Worm (Caenorhabditis elegans): ENCODE measurements around the gene srt-6.

srt-6 gene

DNA sequence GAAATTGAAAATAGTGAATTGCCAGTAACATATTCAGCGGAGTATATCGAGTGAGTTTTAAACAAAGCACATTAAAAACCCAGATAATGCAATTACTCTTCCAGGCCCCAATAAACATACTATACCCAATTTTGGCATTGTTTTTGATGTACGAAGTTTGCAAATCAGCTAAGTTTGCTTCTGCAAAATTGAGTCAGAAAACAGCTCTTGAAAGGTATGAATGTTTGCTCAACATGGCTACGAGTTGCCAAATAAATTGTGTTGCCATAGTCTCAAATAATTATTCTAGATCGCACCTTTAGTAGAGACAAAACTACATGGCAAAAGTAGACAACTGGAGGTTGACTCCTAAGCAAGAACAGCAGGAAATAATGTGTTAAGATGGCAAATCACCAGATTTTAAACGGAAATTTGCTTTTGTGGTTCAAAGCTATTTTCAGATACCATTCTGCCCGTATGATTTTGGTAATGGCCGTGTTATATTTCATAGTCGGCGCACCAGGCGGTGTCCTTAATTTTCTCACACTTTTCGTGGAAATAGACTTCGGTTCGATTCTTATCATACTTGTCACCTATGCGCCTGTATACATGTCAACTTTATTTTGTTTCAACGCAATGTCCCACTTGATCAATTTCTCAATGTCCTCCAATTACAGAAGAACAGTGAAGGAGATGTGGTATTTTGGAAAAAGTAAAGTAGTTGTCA, 24.0 kb upstream of the srt-6 start (continued):
- TF ChIP-seq F23B12.7 (tag; optimal IDR thresholded peaks at IDR 0.05; ENCODE audit: insufficient read depth) (no peak), hsf-1 (GFP tag; IDR thresholded peaks at IDR 0.05) (no peak), B0336.3 (GFP tag; IDR thresholded peaks at IDR 0.05) (peak; percentile 67), madf-8 (GFP tag; conservative IDR thresholded peaks at IDR 0.05) (no peak), ets-4 (GFP tag; optimal IDR thresholded peaks at IDR 0.05) (peak; percentile 63), sea-2 (GFP tag; IDR thresholded peaks at IDR 0.05) (no peak), sdz-38 (tag; optimal IDR thresholded peaks at IDR 0.05) (no peak), ceh-91 (GFP tag; IDR thresholded peaks at IDR 0.05) (no peak), dox-1 (GFP tag; IDR thresholded peaks at IDR 0.05) (peak; percentile 65), ama-1 (optimal IDR thresholded peaks at IDR 0.05) (peak; percentile 88), ama-1 (GFP tag; optimal IDR thresholded peaks at IDR 0.05) (no peak), nhr-179 (tag; optimal IDR thresholded peaks at IDR 0.05) (no peak), Y53G8AR.9 (GFP tag; conservative IDR thresholded peaks at IDR 0.05) (peak; percentile 91; the same call in 1 of the 2 replicates), F37B4.10 (GFP tag; IDR thresholded peaks at IDR 0.05) (no peak), nhr-80 (tag; optimal IDR thresholded peaks at IDR 0.05) (peak; percentile 58), snpc-4 (GFP tag; optimal IDR thresholded peaks at IDR 0.05) (no peak), snpc-4 (tag; optimal IDR thresholded peaks at IDR 0.05) (no peak), somi-1 (GFP tag; optimal IDR thresholded peaks at IDR 0.05) (no peak), snpc-1.3 (tag; optimal IDR thresholded peaks at IDR 0.05; ENCODE audit: insufficient read depth) (no peak), nfyb-1 (GFP tag; IDR thresholded peaks at IDR 0.05) (peak; percentile 79), nhr-90 (tag; optimal IDR thresholded peaks at IDR 0.05) (peak; percentile 66), T07F8.4 (tag; optimal IDR thresholded peaks at IDR 0.05) (no peak), nfya-2 (GFP tag; IDR thresholded peaks at IDR 0.05) (0 out of 2 replicates have a peak, but pooled peaks have one; percentile 38), ztf-22 (GFP tag; optimal IDR thresholded peaks at IDR 0.05) (peak; percentile 63), Y56A3A.18 (GFP tag; IDR thresholded peaks at IDR 0.05) (peak; percentile 56), ztf-28 (GFP tag; IDR thresholded peaks at IDR 0.05) (no peak), attf-5 (GFP tag; optimal IDR thresholded peaks at IDR 0.05) (peak; percentile 50), attf-6 (GFP tag; IDR thresholded peaks at IDR 0.05) (no peak), Y67H2A.10 (GFP tag; conservative IDR thresholded peaks at IDR 0.05) (no peak), lin-40 (tag; optimal IDR thresholded peaks at IDR 0.05) (no peak), Y53F4B.3 (GFP tag; IDR thresholded peaks at IDR 0.05) (no peak), ztf-3 (GFP tag; optimal IDR thresholded peaks at IDR 0.05) (peak; percentile 22), egl-44 (GFP tag; IDR thresholded peaks at IDR 0.05) (peak; percentile 44; the same call in 1 of the 2 replicates), madf-10 (tag; optimal IDR thresholded peaks at IDR 0.05) (peak; percentile 82), tbx-9 (tag; optimal IDR thresholded peaks at IDR 0.05; ENCODE audit: borderline replicate concordance) (peak; percentile 81), F33H1.4 (GFP tag; IDR thresholded peaks at IDR 0.05) (no peak), efl-1 (GFP tag; optimal IDR thresholded peaks at IDR 0.05) (no peak), ceh-100 (GFP tag; IDR thresholded peaks at IDR 0.05) (no peak), ZK185.1 (tag; optimal IDR thresholded peaks at IDR 0.05; ENCODE audit: poor library complexity, severe bottlenecking) (peak; percentile 17), mxl-1 (tag; optimal IDR thresholded peaks at IDR 0.05) (peak; percentile 4), nhr-27 (tag; optimal IDR thresholded peaks at IDR 0.05) (peak; percentile 33), hlh-26 (GFP tag; conservative IDR thresholded peaks at IDR 0.05) (no peak), F57A8.1 (GFP tag; optimal IDR thresholded peaks at IDR 0.05) (no peak), F55B11.4 (tag; optimal IDR thresholded peaks at IDR 0.05; ENCODE audit: borderline replicate concordance, insufficient read depth) (no peak), let-607 (tag; optimal IDR thresholded peaks at IDR 0.05) (peak in 1 of 2 experiments; percentile 42)

All from whole organism, young adult.